Worm (Caenorhabditis elegans) whole organism, L3 larva: ENCODE data around the gene ceh-86.
A peak's percentile ranks its signal among the peaks of the same experiment; 100 is the strongest.

Experiments used
- R02D3.7 ChIP-seq: fragments of 150-350 bp; optimal IDR thresholded peaks from 2 replicates; lab custom pipeline; 2014; ENCODE audit warnings: missing biosample characterization, missing genetic modification characterization
- aly-2 ChIP-seq: fragments of 150-350 bp; optimal IDR thresholded peaks from 2 replicates; lab custom pipeline; 2014; ENCODE audit warnings: missing biosample characterization, missing genetic modification characterization
- ama-1 ChIP-seq: fragments of 150-350 bp; optimal IDR thresholded peaks from 2 replicates; lab custom pipeline; 2018
- ceh-16 ChIP-seq: sonication (generic microtip); optimal IDR thresholded peaks from 2 replicates; lab custom pipeline; 2017; ENCODE audit warnings: missing biosample characterization, missing genetic modification characterization
- ceh-28 ChIP-seq: fragments of 150-350 bp; optimal IDR thresholded peaks from 2 replicates; lab custom pipeline; 2014; ENCODE audit warnings: missing biosample characterization, missing genetic modification reagents, missing genetic modification characterization
- egl-27 ChIP-seq: sonication (generic microtip); optimal IDR thresholded peaks from 4 replicates; lab custom pipeline; 2017; ENCODE audit warnings: missing biosample characterization, missing genetic modification reagents, missing genetic modification characterization
- egl-5 ChIP-seq: fragments of 150-350 bp; optimal IDR thresholded peaks from 2 replicates; lab custom pipeline; 2017; ENCODE audit warnings: missing biosample characterization, missing genetic modification reagents, missing genetic modification characterization, inconsistent platforms
- elt-1 ChIP-seq: fragments of 150-350 bp; optimal IDR thresholded peaks from 2 replicates; lab custom pipeline; 2014; ENCODE audit warnings: missing biosample characterization, missing genetic modification characterization
- elt-2 ChIP-seq: sonication (generic microtip); optimal IDR thresholded peaks from 2 replicates; lab custom pipeline; 2016; ENCODE audit warnings: missing genetic modification reagents, mild to moderate bottlenecking, missing genetic modification characterization, missing compliant biosample characterization
- elt-3 ChIP-seq, 3 experiments: fragments of 150-350 bp in 1 of 3; sonication (generic microtip) in 2 of 3; optimal IDR thresholded peaks; 2 replicates in 2 of 3; 4 replicates in 1 of 3; lab custom pipeline; 2014 to 2017; ENCODE audit warnings: missing biosample characterization in 3 of 3, missing genetic modification characterization in 3 of 3
- eor-1 ChIP-seq, 2 experiments: fragments of 150-350 bp; optimal IDR thresholded peaks; 2 replicates each; lab custom pipeline; 2014 to 2018; ENCODE audit warnings: missing biosample characterization in 2 of 2, missing genetic modification characterization in 2 of 2
- fkh-10 ChIP-seq: sonication (generic microtip); optimal IDR thresholded peaks from 2 replicates; lab custom pipeline; 2017; ENCODE audit warnings: missing biosample characterization, missing genetic modification reagents, missing genetic modification characterization
- fkh-2 ChIP-seq: fragments of 150-350 bp; optimal IDR thresholded peaks from 2 replicates; lab custom pipeline; 2014; ENCODE audit warnings: missing biosample characterization, missing genetic modification reagents, missing genetic modification characterization
- hmg-11 ChIP-seq: sonication (generic microtip); optimal IDR thresholded peaks from 2 replicates; lab custom pipeline; 2016; ENCODE audit warnings: missing genetic modification characterization, missing compliant biosample characterization
- jun-1 ChIP-seq: fragments of 150-350 bp; optimal IDR thresholded peaks from 2 replicates; lab custom pipeline; 2014; ENCODE audit warnings: missing biosample characterization, missing genetic modification reagents, missing genetic modification characterization
- lin-15B ChIP-seq: fragments of 150-350 bp; optimal IDR thresholded peaks from 2 replicates; lab custom pipeline; 2014; ENCODE audit warnings: missing biosample characterization, missing genetic modification characterization
- mdl-1 ChIP-seq: fragments of 150-350 bp; optimal IDR thresholded peaks from 2 replicates; lab custom pipeline; 2014; ENCODE audit warnings: missing biosample characterization, missing genetic modification characterization
- mml-1 ChIP-seq: fragments of 150-350 bp; sonication (generic microtip); optimal IDR thresholded peaks from 3 replicates; lab custom pipeline; 2014; ENCODE audit warnings: missing biosample characterization, missing genetic modification characterization
- nfya-1 ChIP-seq: sonication (generic microtip); optimal IDR thresholded peaks from 2 replicates; lab custom pipeline; 2017; ENCODE audit warnings: missing genetic modification characterization, mild to moderate bottlenecking, missing compliant biosample characterization, antibody characterized with exemption, moderate library complexity; ENCODE audit not compliant: insufficient read depth
- nhr-11 ChIP-seq: fragments of 150-350 bp; optimal IDR thresholded peaks from 2 replicates; lab custom pipeline; 2014; ENCODE audit warnings: missing biosample characterization, missing genetic modification characterization
- nhr-12 ChIP-seq: fragments of 150-350 bp; optimal IDR thresholded peaks from 2 replicates; lab custom pipeline; 2014; ENCODE audit warnings: missing biosample characterization, missing genetic modification characterization
- nhr-23 ChIP-seq: fragments of 150-350 bp; optimal IDR thresholded peaks from 2 replicates; lab custom pipeline; 2014; ENCODE audit warnings: missing biosample characterization, missing genetic modification reagents, missing genetic modification characterization
- nhr-25 ChIP-seq: sonication (generic microtip); optimal IDR thresholded peaks from 2 replicates; lab custom pipeline; 2017; ENCODE audit warnings: missing biosample characterization, missing genetic modification characterization
- nhr-28 ChIP-seq: fragments of 150-350 bp; optimal IDR thresholded peaks from 2 replicates; lab custom pipeline; 2014; ENCODE audit warnings: missing biosample characterization, missing genetic modification characterization
- nhr-43 ChIP-seq: sonication (generic microtip); optimal IDR thresholded peaks from 2 replicates; lab custom pipeline; 2016; ENCODE audit warnings: mild to moderate bottlenecking, missing genetic modification characterization, missing compliant biosample characterization; ENCODE audit not compliant: poor library complexity, severe bottlenecking
- nhr-67 ChIP-seq: fragments of 150-350 bp; optimal IDR thresholded peaks from 2 replicates; lab custom pipeline; 2014; ENCODE audit warnings: missing biosample characterization, missing genetic modification characterization
- pha-4 ChIP-seq: fragments of 150-350 bp; optimal IDR thresholded peaks from 2 replicates; lab custom pipeline; 2014; ENCODE audit warnings: missing biosample characterization, missing genetic modification reagents, missing genetic modification characterization
- pqm-1 ChIP-seq: fragments of 150-350 bp; optimal IDR thresholded peaks from 2 replicates; lab custom pipeline; 2017; ENCODE audit warnings: missing biosample characterization, missing genetic modification characterization, inconsistent platforms
- sea-2 ChIP-seq: fragments of 150-350 bp; sonication (generic microtip); optimal IDR thresholded peaks from 4 replicates; lab custom pipeline; 2014; ENCODE audit warnings: missing biosample characterization, missing genetic modification reagents, missing genetic modification characterization
- skn-1 ChIP-seq: fragments of 150-350 bp; optimal IDR thresholded peaks from 2 replicates; lab custom pipeline; 2014; ENCODE audit warnings: missing biosample characterization, missing genetic modification characterization
- snpc-4 ChIP-seq: fragments of 150-350 bp; optimal IDR thresholded peaks from 2 replicates; lab custom pipeline; 2014; ENCODE audit warnings: missing biosample characterization, missing genetic modification characterization
- tbx-2 ChIP-seq: sonication (generic microtip); optimal IDR thresholded peaks from 2 replicates; lab custom pipeline; 2016; ENCODE audit warnings: mild to moderate bottlenecking, missing genetic modification characterization, missing compliant biosample characterization
- unc-39 ChIP-seq: sonication (generic microtip); optimal IDR thresholded peaks from 4 replicates; lab custom pipeline; 2017; ENCODE audit warnings: missing biosample characterization, missing genetic modification characterization
- unc-62 ChIP-seq: fragments of 150-350 bp; sonication (generic microtip); optimal IDR thresholded peaks from 4 replicates; lab custom pipeline; 2014; ENCODE audit warnings: missing biosample characterization, missing genetic modification reagents, missing genetic modification characterization
- zag-1 ChIP-seq: fragments of 150-350 bp; optimal IDR thresholded peaks from 2 replicates; lab custom pipeline; 2014; ENCODE audit warnings: missing biosample characterization, missing genetic modification characterization
- ztf-4 ChIP-seq: fragments of 150-350 bp; optimal IDR thresholded peaks from 2 replicates; lab custom pipeline; 2014; ENCODE audit warnings: missing biosample characterization, missing genetic modification characterization

The ceh-86 gene

DNA sequence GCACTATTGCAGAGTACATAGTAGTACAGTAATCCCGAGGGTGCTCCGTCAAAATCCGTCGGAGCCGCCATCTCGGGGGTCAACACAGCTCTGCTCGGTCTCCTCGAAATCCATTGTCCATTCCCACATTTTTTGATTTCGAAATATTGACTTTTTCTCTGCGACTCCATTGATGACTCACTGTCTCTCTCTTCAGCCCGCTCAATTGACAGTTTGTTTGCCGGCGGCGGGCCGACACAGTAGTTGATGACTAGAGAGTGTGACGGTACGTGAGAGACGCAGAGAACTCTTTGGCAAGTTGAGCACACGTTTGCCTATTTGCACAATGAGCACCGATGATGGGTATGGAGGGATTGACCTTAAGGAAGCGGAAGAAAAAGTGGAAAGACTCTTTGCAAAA, 22.9 kb upstream of the ceh-86 start:
- TF ChIP-seq jun-1 (tag; lab: Kevin White, UChicago) (peak; percentile 41), nhr-28 (tag; lab: Kevin White, UChicago) (no peak), ceh-28 (tag; lab: Kevin White, UChicago) (peak; percentile 53), ama-1 (no peak), pqm-1 (peak; percentile 65), nfya-1 (tag; lab: Kevin White, UChicago) (no peak), snpc-4 (tag; lab: Kevin White, UChicago) (peak; percentile 51), pha-4 (peak; percentile 96), elt-2 (tag; lab: Kevin White, UChicago) (peak; percentile 57)
- TF ChIP-seq, all 47 proteins: peak for 6

DNA sequence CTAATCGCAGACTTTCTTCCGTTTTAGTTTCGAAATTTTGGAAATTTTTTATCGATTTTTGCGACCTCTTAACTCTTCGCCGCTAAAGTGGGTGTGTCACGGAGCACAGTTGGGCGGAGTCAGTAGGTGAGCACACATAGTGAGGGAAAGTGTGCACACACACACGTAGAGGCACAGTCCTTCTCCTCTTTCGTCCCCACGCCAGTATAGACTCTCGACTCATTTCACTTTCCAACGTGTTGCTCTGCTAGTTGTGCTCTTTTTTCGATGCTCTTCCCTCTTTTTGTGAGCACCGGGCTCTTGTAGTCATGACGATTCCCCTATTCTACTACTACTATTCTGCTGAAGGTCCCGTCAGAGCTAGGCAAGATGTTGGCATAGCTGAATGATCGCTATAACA, 20.6 kb upstream of the ceh-86 start:
- TF ChIP-seq elt-2 (tag; lab: Kevin White, UChicago), result peak; percentile 58
- TF ChIP-seq pha-4, result peak; percentile 50
- no peak for TF ChIP-seq nhr-67 (tag; lab: Kevin White, UChicago)
- TF ChIP-seq sea-2, result no peak
- no peak for TF ChIP-seq ztf-4 (tag; lab: Kevin White, UChicago)
- TF ChIP-seq fkh-10 (GFP tag; lab: Kevin White, UChicago), result no peak
- TF ChIP-seq hmg-11 (tag; lab: Kevin White, UChicago), result no peak
- no peak for TF ChIP-seq egl-5
- no peak for TF ChIP-seq ceh-16 (tag; lab: Kevin White, UChicago)
- TF ChIP-seq pqm-1, result peak; percentile 64
- no peak for TF ChIP-seq mml-1
- peak; percentile 7 for TF ChIP-seq ama-1
- no peak for TF ChIP-seq elt-3 (tag; optimal IDR thresholded peaks at IDR 0.05; lab: Kevin White, UChicago)
- no peak for TF ChIP-seq zag-1 (tag; lab: Kevin White, UChicago)
- TF ChIP-seq lin-15B, result no peak
- TF ChIP-seq nhr-25, result no peak
- no peak for TF ChIP-seq mdl-1 (tag; lab: Kevin White, UChicago)
- TF ChIP-seq, all 47 proteins: peak for 4

ce11 chrII:2450990-2451389, 19.1 kb upstream of the ceh-86 start:
- peak; percentile 45 for TF ChIP-seq nfya-1 (tag; lab: Kevin White, UChicago)
- peak; percentile 9 for TF ChIP-seq lin-15B
- peak; percentile 28 for TF ChIP-seq hmg-11 (tag; lab: Kevin White, UChicago)
- TF ChIP-seq sea-2, result no peak
- peak; percentile 1 for TF ChIP-seq elt-2 (tag; lab: Kevin White, UChicago)
- TF ChIP-seq fkh-2 (tag; lab: Kevin White, UChicago), result no peak
- no peak for TF ChIP-seq unc-39 (tag; lab: Kevin White, UChicago)
- peak; percentile 24 for TF ChIP-seq snpc-4 (tag; lab: Kevin White, UChicago)
- no peak for TF ChIP-seq aly-2
- no peak for TF ChIP-seq nhr-67 (tag; lab: Kevin White, UChicago)
- no peak for TF ChIP-seq skn-1 (tag; lab: Kevin White, UChicago)
- TF ChIP-seq ceh-28 (tag; lab: Kevin White, UChicago), result peak; percentile 60
- TF ChIP-seq egl-5, result no peak
- TF ChIP-seq nhr-25, result no peak
- TF ChIP-seq nhr-23 (tag; lab: Kevin White, UChicago), result peak; percentile 26
- TF ChIP-seq ztf-4 (tag; lab: Kevin White, UChicago), result no peak
- peak; percentile 9 for TF ChIP-seq pha-4

DNA sequence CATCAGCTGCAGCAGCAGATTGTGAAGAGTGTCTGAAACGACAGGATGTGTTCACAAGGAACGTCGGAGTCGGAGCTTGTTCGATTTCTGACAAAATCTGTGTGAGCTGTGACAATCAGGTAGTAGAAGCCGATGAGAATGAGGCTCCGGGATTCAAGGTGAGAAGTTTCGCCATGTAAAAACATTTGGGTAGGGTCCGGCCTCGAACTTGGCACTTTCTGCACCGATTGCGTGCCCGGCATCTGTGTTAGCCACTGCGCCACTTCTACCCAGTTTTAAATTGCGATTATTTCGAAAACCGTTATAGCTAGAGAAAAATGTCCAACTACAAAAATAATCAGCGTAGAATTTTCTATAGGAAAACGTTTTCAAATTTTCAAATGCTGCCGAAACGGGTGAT, 14.9 kb upstream of the ceh-86 start:
- TF ChIP-seq nhr-11 (tag; lab: Kevin White, UChicago) (no peak), elt-2 (tag; lab: Kevin White, UChicago) (no peak), fkh-10 (GFP tag; lab: Kevin White, UChicago) (no peak), nhr-43 (tag; lab: Kevin White, UChicago) (no peak), egl-5 (no peak), unc-62 (no peak), unc-39 (tag; lab: Kevin White, UChicago) (no peak), nhr-25 (no peak), fkh-2 (tag; lab: Kevin White, UChicago) (no peak), nhr-12 (tag; lab: Kevin White, UChicago) (no peak)

DNA sequence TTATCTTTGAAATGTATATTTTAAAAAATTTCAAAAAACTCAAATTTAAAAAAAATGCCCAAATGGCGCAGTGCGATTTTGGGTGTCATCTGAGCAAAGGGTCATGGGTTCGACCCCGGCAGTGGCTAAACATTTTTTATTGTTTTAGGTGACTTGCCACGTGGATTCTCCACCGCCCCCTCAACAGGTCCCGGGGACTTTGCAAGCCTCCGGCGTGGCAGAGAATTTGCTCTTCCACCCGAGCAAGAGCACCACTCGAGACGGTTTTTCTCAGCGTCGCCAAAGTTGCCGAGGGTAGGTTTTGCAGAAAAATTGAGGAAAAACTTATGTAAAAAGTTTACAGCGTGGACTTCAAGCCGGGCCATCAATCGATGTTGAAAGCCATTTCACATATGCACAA, 13.3 kb upstream of the ceh-86 start:
- no peak for TF ChIP-seq nhr-12 (tag; lab: Kevin White, UChicago)
- TF ChIP-seq pha-4, result no peak
- no peak for TF ChIP-seq nhr-11 (tag; lab: Kevin White, UChicago)
- no peak for TF ChIP-seq elt-1 (tag; lab: Kevin White, UChicago)
- no peak for TF ChIP-seq nhr-67 (tag; lab: Kevin White, UChicago)
- TF ChIP-seq R02D3.7 (tag; lab: Kevin White, UChicago), result no peak
- TF ChIP-seq egl-27, result no peak
- no peak for TF ChIP-seq unc-62
- no peak for TF ChIP-seq jun-1 (tag; lab: Kevin White, UChicago)
- TF ChIP-seq tbx-2 (tag; lab: Kevin White, UChicago), result no peak
- no peak for TF ChIP-seq eor-1 (tag; optimal IDR thresholded peaks at IDR 0.05; lab: Kevin White, UChicago)
- no peak for TF ChIP-seq mdl-1 (tag; lab: Kevin White, UChicago)
- no peak for TF ChIP-seq aly-2
- TF ChIP-seq ceh-28 (tag; lab: Kevin White, UChicago), result no peak
- no peak for TF ChIP-seq snpc-4 (tag; lab: Kevin White, UChicago)
- TF ChIP-seq, all 47 proteins: peak for 0
